Fruit fly (Drosophila melanogaster): Measurements from ENCODE around the gene CG7099.

DNA sequence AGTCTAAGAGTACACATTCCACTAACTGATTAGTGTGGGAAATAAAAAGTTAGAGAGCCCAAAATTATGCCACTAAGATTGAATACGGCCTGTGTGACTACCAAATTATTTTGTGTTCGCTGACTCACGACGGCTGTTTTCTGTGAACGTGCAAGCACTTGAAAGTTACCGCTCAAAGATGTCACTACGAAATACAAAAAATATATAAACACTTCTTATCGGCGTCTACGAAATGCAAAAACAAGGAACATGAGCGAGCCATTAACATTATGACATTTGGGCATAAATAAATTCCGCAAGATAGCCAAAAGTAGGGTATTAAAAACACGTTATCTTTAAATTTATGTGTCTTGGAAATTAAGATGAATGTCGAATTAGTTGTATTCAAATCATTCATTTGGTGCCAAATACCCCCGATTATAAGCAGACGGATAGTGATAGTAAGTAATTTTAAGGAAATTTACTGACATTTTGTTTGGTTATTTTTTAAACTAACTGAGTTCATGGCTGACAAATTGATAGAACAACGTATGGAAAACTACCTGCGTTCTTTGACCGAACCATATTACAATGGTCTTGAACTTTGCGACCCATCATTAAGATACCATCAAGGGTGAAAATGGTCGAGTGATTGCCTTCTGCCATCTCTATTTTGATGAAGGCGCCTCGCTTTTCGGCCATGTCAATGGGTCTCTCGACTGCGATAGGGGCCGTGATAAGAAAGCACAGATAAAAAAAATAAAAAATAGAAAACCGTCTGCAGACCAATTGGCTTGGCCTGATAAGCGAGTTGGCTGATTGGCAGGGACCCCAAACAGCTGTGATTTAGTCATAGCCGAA, 47.6 kb downstream of the CG7099 start, which contains the start of gene Tehao:
- TF ChIP-seq CG14965 (GFP tag; optimal IDR thresholded peaks at IDR 0.05; ENCODE audit: borderline replicate concordance) (no peak), chn (GFP tag; optimal IDR thresholded peaks at IDR 0.05) (no peak), BtbVII (GFP tag; optimal IDR thresholded peaks at IDR 0.05) (no peak), Bgb (GFP tag; IDR thresholded peaks at IDR 0.05; ENCODE audit: partially characterized antibody) (no peak), tll (GFP tag; optimal IDR thresholded peaks at IDR 0.05) (no peak), tna (GFP tag; IDR thresholded peaks at IDR 0.05; ENCODE audit: partially characterized antibody) (no peak), CG4730 (GFP tag; IDR thresholded peaks at IDR 0.05) (no peak)

Data from whole organism, embryonic.